Fruit fly (Drosophila melanogaster): ENCODE measurements around the gene CG34376.

CG34376 gene

dm6 chr3R:22492767-22493166 is 44.9 kb downstream of the CG34376 start, which contains the start of gene tHMG2 (continued):
- TF ChIP-seq CG6765 (GFP tag; optimal IDR thresholded peaks at IDR 0.05): no peak
- no peak for TF ChIP-seq ttk (GFP tag; IDR thresholded peaks at IDR 0.05)
- TF ChIP-seq unc-4 (GFP tag; IDR thresholded peaks at IDR 0.05; ENCODE audit: partially characterized antibody): 0 out of 2 replicates have a peak, but pooled peaks have one; percentile 28
- no peak for TF ChIP-seq emc (GFP tag; optimal IDR thresholded peaks at IDR 0.05)
- peak; percentile 36 for TF ChIP-seq Sry-δ (GFP tag; optimal IDR thresholded peaks at IDR 0.05)
- no peak for TF ChIP-seq shn (GFP tag; optimal IDR thresholded peaks at IDR 0.05)

dm6 chr3R:22494523-22495309 is 46.8 kb downstream of the CG34376 start:
- TF ChIP-seq Nf-YA (GFP tag; IDR thresholded peaks at IDR 0.05) (0 out of 2 replicates have a peak, but pooled peaks have one; percentile 13), CG14710 (tag; optimal IDR thresholded peaks at IDR 0.05) (peak; percentile 41), Ets65A (GFP tag) (peak; percentile 85), CG7556 (GFP tag; optimal IDR thresholded peaks at IDR 0.05) (peak; percentile 53), CG7372 (GFP tag; IDR thresholded peaks at IDR 0.05) (no peak), grn (GFP tag; optimal IDR thresholded peaks at IDR 0.05) (no peak), CG10959 (GFP tag; IDR thresholded peaks at IDR 0.05) (no peak), prd (optimal IDR thresholded peaks at IDR 0.05) (no peak), prd (GFP tag; IDR thresholded peaks at IDR 0.05) (0 out of 3 replicates have a peak, but pooled peaks have one; percentile 33), CG4424 (GFP tag; optimal IDR thresholded peaks at IDR 0.05) (peak; percentile 54), CG17359 (tag; optimal IDR thresholded peaks at IDR 0.05) (peak; percentile 48), Stat92E (GFP tag; optimal IDR thresholded peaks at IDR 0.05) (no peak), D (optimal IDR thresholded peaks at IDR 0.05) (no peak), D (GFP tag; optimal IDR thresholded peaks at IDR 0.05) (peak; percentile 44), tin (GFP tag; optimal IDR thresholded peaks at IDR 0.05) (peak; percentile 36), Deaf1 (tag; optimal IDR thresholded peaks at IDR 0.05) (peak; percentile 66), CrebB (tag; optimal IDR thresholded peaks at IDR 0.05) (no peak), al (GFP tag; IDR thresholded peaks at IDR 0.05) (peak; percentile 5; the same call in 1 of the 2 replicates), bcd (GFP tag; optimal IDR thresholded peaks at IDR 0.05) (peak; percentile 39), Fer1 (GFP tag; optimal IDR thresholded peaks at IDR 0.05) (peak; percentile 33), Med (GFP tag) (peak; percentile 79), sug (tag; optimal IDR thresholded peaks at IDR 0.05) (peak; percentile 2), CG15269 (tag; optimal IDR thresholded peaks at IDR 0.05) (peak; percentile 25), D19B (GFP tag; optimal IDR thresholded peaks at IDR 0.05) (peak; percentile 6), CG12299 (tag; optimal IDR thresholded peaks at IDR 0.05) (peak; percentile 40), maf-S (GFP tag; optimal IDR thresholded peaks at IDR 0.05) (no peak), chinmo (GFP tag; IDR thresholded peaks at IDR 0.05; ENCODE audit: partially characterized antibody) (0 out of 4 replicates have a peak, but pooled peaks have one; percentile 35), CG10147 (GFP tag; optimal IDR thresholded peaks at IDR 0.05) (peak; percentile 18), CG7839 (tag; optimal IDR thresholded peaks at IDR 0.05) (peak; percentile 58), slbo (GFP tag; IDR thresholded peaks at IDR 0.05) (peak; percentile 44; the same call in 1 of the 2 replicates), CG15601 (tag; optimal IDR thresholded peaks at IDR 0.05) (no peak), Dref (GFP tag; IDR thresholded peaks at IDR 0.05) (no peak), HHEX (GFP tag; optimal IDR thresholded peaks at IDR 0.05) (peak; percentile 23), Fer3 (tag; optimal IDR thresholded peaks at IDR 0.05) (peak; percentile 44), gem (tag; optimal IDR thresholded peaks at IDR 0.05) (peak; percentile 69), phol (tag; optimal IDR thresholded peaks at IDR 0.05) (peak; percentile 65), tap (tag; optimal IDR thresholded peaks at IDR 0.05) (peak; percentile 36), CG2678 (tag; optimal IDR thresholded peaks at IDR 0.05) (peak; percentile 85), cg (GFP tag; optimal IDR thresholded peaks at IDR 0.05) (peak; percentile 35), CG1792 (GFP tag; optimal IDR thresholded peaks at IDR 0.05) (no peak), Asciz (GFP tag; optimal IDR thresholded peaks at IDR 0.05) (peak; percentile 53)
